Worm (Caenorhabditis elegans): ENCODE measurements around the gene mab-3.

mab-3 gene

ce11 chrII:9774653-9775052, 42.7 kb downstream of the mab-3 start (continued):
- TF ChIP-seq ceh-8 (GFP tag; optimal IDR thresholded peaks at IDR 0.05), result peak; percentile 48
- peak; percentile 53 for TF ChIP-seq lir-3 (tag; optimal IDR thresholded peaks at IDR 0.05; ENCODE audit: poor library complexity)
- TF ChIP-seq zip-4 (GFP tag; optimal IDR thresholded peaks at IDR 0.05), result peak; percentile 45
- no peak for TF ChIP-seq lin-15B (tag; optimal IDR thresholded peaks at IDR 0.05)
- TF ChIP-seq ceh-88 (GFP tag; IDR thresholded peaks at IDR 0.05), result peak; percentile 61; the same call in 1 of the 2 replicates

- TF ChIP-seq ces-1 (GFP tag; optimal IDR thresholded peaks at IDR 0.05), result no peak
- no peak for TF ChIP-seq mef-2 (tag; optimal IDR thresholded peaks at IDR 0.05)
- TF ChIP-seq unc-86 (tag; optimal IDR thresholded peaks at IDR 0.05), result no peak
- no peak for TF ChIP-seq nhr-47 (tag; optimal IDR thresholded peaks at IDR 0.05)
- no peak for TF ChIP-seq ceh-90 (tag; optimal IDR thresholded peaks at IDR 0.05)
- no peak for TF ChIP-seq lin-35 (GFP tag; optimal IDR thresholded peaks at IDR 0.05)
- no peak for TF ChIP-seq pqm-1 (tag; optimal IDR thresholded peaks at IDR 0.05)
- no peak for TF ChIP-seq nhr-77 (tag; optimal IDR thresholded peaks at IDR 0.05)
- TF ChIP-seq ztf-4 (tag; optimal IDR thresholded peaks at IDR 0.05), result no peak
- no peak for TF ChIP-seq fos-1 (tag; optimal IDR thresholded peaks at IDR 0.05)
- no peak for TF ChIP-seq snpc-4 (tag; optimal IDR thresholded peaks at IDR 0.05)
- TF ChIP-seq ceh-63 (GFP tag; optimal IDR thresholded peaks at IDR 0.05), result no peak
- no peak for TF ChIP-seq grh-1 (GFP tag; IDR thresholded peaks at IDR 0.05)
- no peak for TF ChIP-seq irx-1 (tag; optimal IDR thresholded peaks at IDR 0.05)
- no peak for TF ChIP-seq tlp-1 (tag; optimal IDR thresholded peaks at IDR 0.05)
- TF ChIP-seq pax-3 (tag; optimal IDR thresholded peaks at IDR 0.05), result no peak
- no peak for TF ChIP-seq nhr-90 (tag; optimal IDR thresholded peaks at IDR 0.05; ENCODE audit: poor library complexity)
These were observed 43.9 kb downstream of the mab-3 start, which contains the start of gene T10B9.9 for ce11 chrII:9775790-9776189. T10B9.9 (minus strand) TSS chrII:9775890.

- TF ChIP-seq lin-14 (GFP tag; optimal IDR thresholded peaks at IDR 0.05) (peak; percentile 29), nhr-47 (tag; optimal IDR thresholded peaks at IDR 0.05) (peak; percentile 32), sox-4 (tag; optimal IDR thresholded peaks at IDR 0.05) (peak; percentile 52), fkh-8 (tag; optimal IDR thresholded peaks at IDR 0.05) (peak; percentile 62), nhr-71 (tag; optimal IDR thresholded peaks at IDR 0.05) (peak; percentile 52), xbp-1 (tag; optimal IDR thresholded peaks at IDR 0.05) (peak; percentile 2), dpl-1 (GFP tag; optimal IDR thresholded peaks at IDR 0.05) (no peak), zag-1 (tag; optimal IDR thresholded peaks at IDR 0.05) (no peak), mep-1 (tag; optimal IDR thresholded peaks at IDR 0.05) (no peak), alr-1 (tag; optimal IDR thresholded peaks at IDR 0.05; ENCODE audit: borderline replicate concordance) (no peak), snu-23 (GFP tag; optimal IDR thresholded peaks at IDR 0.05) (no peak), ets-5 (GFP tag; IDR thresholded peaks at IDR 0.05) (no peak)
These were observed 46.6 kb downstream of the mab-3 start for ce11 chrII:9778495-9778894.

ce11 chrII:9781842-9782241, 49.9 kb downstream of the mab-3 start, which contains the start of gene cyp-13A1:
cyp-13A1 (minus strand) TSS chrII:9781997.
- TF ChIP-seq nhr-20 (tag; optimal IDR thresholded peaks at IDR 0.05), result peak; percentile 38
- no peak for TF ChIP-seq unc-30 (tag; optimal IDR thresholded peaks at IDR 0.05)
- TF ChIP-seq elt-2 (tag; optimal IDR thresholded peaks at IDR 0.05), result peak; percentile 29
- TF ChIP-seq nhr-11 (tag; optimal IDR thresholded peaks at IDR 0.05), result no peak
- no peak for TF ChIP-seq sox-4 (tag; optimal IDR thresholded peaks at IDR 0.05)
- TF ChIP-seq snu-23 (GFP tag; optimal IDR thresholded peaks at IDR 0.05), result no peak
- TF ChIP-seq jun-1 (tag; optimal IDR thresholded peaks at IDR 0.05), result no peak
- no peak for TF ChIP-seq zag-1 (tag; optimal IDR thresholded peaks at IDR 0.05)
- TF ChIP-seq dpl-1 (GFP tag; optimal IDR thresholded peaks at IDR 0.05), result no peak
